Fruit fly (Drosophila melanogaster) whole organism, prepupa: Measurements from ENCODE around the gene CG43336.
A peak's percentile ranks its signal among the peaks of the same experiment; 100 is the strongest.

Source experiments
- CG10631 ChIP-seq: fragments of 200-800 bp; sonication (Bioruptor generic); optimal IDR thresholded peaks from 2 replicates; lab custom pipeline; 2016; ENCODE audit warnings: missing biosample characterization, missing genetic modification characterization
- CG10669 ChIP-seq: fragments of 200-800 bp; sonication (Bioruptor generic); optimal IDR thresholded peaks from 3 replicates; lab custom pipeline; 2018; ENCODE audit warnings: missing biosample characterization, mild to moderate bottlenecking, missing genetic modification characterization, moderate library complexity
- CG11294 ChIP-seq: fragments of 200-800 bp; sonication (Bioruptor generic); IDR thresholded peaks from 2 replicates; pipeline ENCODE4 v1.3.6; 2022; ENCODE audit warnings: missing biosample characterization, missing genetic modification characterization
- CG11762 ChIP-seq: fragments of 200-800 bp; sonication (Bioruptor generic); optimal IDR thresholded peaks from 3 replicates; lab custom pipeline; 2016; ENCODE audit warnings: missing biosample characterization, missing genetic modification characterization; ENCODE audit not compliant: insufficient read depth
- CG15336 ChIP-seq: fragments of 200-800 bp; sonication (Bioruptor generic); IDR thresholded peaks from 2 replicates; pipeline ENCODE4 v1.3.6; 2022; ENCODE audit warnings: missing biosample characterization, missing genetic modification characterization
- CG3032 ChIP-seq: fragments of 200-800 bp; optimal IDR thresholded peaks from 2 replicates; lab custom pipeline; 2019; ENCODE audit warnings: missing biosample characterization, mild to moderate bottlenecking, missing genetic modification characterization, moderate library complexity
- CG31627 ChIP-seq: fragments of 200-800 bp; sonication (Bioruptor generic); optimal IDR thresholded peaks from 3 replicates; lab custom pipeline; 2016; ENCODE audit warnings: missing biosample characterization, missing genetic modification characterization
- CG32006 ChIP-seq: fragments of 200-800 bp; sonication (Bioruptor generic); optimal IDR thresholded peaks from 3 replicates; lab custom pipeline; 2017; ENCODE audit warnings: missing biosample characterization, mild to moderate bottlenecking, missing genetic modification characterization
- CG34406 ChIP-seq: fragments of 200-800 bp; sonication (Bioruptor generic); optimal IDR thresholded peaks from 3 replicates; lab custom pipeline; 2016; ENCODE audit warnings: missing biosample characterization, missing genetic modification characterization
- CG3919 ChIP-seq: fragments of 200-800 bp; sonication (Bioruptor generic); optimal IDR thresholded peaks from 3 replicates; lab custom pipeline; 2016; ENCODE audit warnings: missing biosample characterization, missing genetic modification characterization
- CG4318 ChIP-seq: fragments of 200-800 bp; sonication (Bioruptor generic); optimal IDR thresholded peaks from 3 replicates; lab custom pipeline; 2017; ENCODE audit warnings: missing biosample characterization, mild to moderate bottlenecking, missing genetic modification characterization
- CG6163 ChIP-seq: fragments of 200-800 bp; sonication (Bioruptor generic); IDR thresholded peaks from 3 replicates; pipeline ENCODE4 v1.3.6; 2022; ENCODE audit warnings: missing biosample characterization, missing genetic modification characterization
- CG6792 ChIP-seq: fragments of 200-800 bp; sonication (Bioruptor generic); optimal IDR thresholded peaks from 3 replicates; lab custom pipeline; 2016; ENCODE audit warnings: missing biosample characterization, missing genetic modification characterization
- CG6808 ChIP-seq: fragments of 200-800 bp; sonication (Bioruptor generic); optimal IDR thresholded peaks from 3 replicates; lab custom pipeline; 2017; ENCODE audit warnings: missing biosample characterization, missing genetic modification characterization, mild to moderate bottlenecking, moderate library complexity, missing genetic modification reagents
- CG6854 ChIP-seq: fragments of 200-800 bp; sonication (Bioruptor generic); optimal IDR thresholded peaks from 2 replicates; lab custom pipeline; 2017; ENCODE audit warnings: missing biosample characterization, mild to moderate bottlenecking, missing genetic modification characterization
- CG7368 ChIP-seq: fragments of 200-800 bp; sonication (Bioruptor generic); optimal IDR thresholded peaks from 3 replicates; lab custom pipeline; 2016; ENCODE audit warnings: missing biosample characterization, missing genetic modification characterization
- CG8119 ChIP-seq: fragments of 200-800 bp; sonication (Bioruptor generic); IDR thresholded peaks from 3 replicates; pipeline ENCODE4 v1.3.6; 2022; ENCODE audit warnings: missing biosample characterization, missing genetic modification characterization
- CG8319 ChIP-seq: fragments of 200-800 bp; sonication (Bioruptor generic); optimal IDR thresholded peaks from 3 replicates; lab custom pipeline; 2016; ENCODE audit warnings: missing biosample characterization, missing genetic modification characterization
- CG8632 ChIP-seq: fragments of 200-800 bp; sonication (Bioruptor generic); optimal IDR thresholded peaks from 3 replicates; lab custom pipeline; 2016; ENCODE audit warnings: missing biosample characterization, missing genetic modification characterization
- Eip78C ChIP-seq: fragments of 200-800 bp; sonication (Bioruptor generic); peaks from one replicate; lab custom pipeline; 2016; ENCODE audit warnings: missing biosample characterization, missing genetic modification characterization
- Eip93F ChIP-seq: fragments of 200-800 bp; sonication (Bioruptor generic); optimal IDR thresholded peaks from 2 replicates; lab custom pipeline; 2016; ENCODE audit warnings: missing biosample characterization, mild to moderate bottlenecking, missing genetic modification characterization
- Ets96B ChIP-seq: fragments of 200-800 bp; optimal IDR thresholded peaks from 2 replicates; lab custom pipeline; 2019; ENCODE audit warnings: missing biosample characterization, mild to moderate bottlenecking, missing genetic modification characterization, moderate library complexity
- Hr38 ChIP-seq: sonication (Bioruptor generic); optimal IDR thresholded peaks from 2 replicates; lab custom pipeline; 2016; ENCODE audit warnings: missing biosample characterization, missing genetic modification characterization
- Hr39 ChIP-seq: fragments of 200-800 bp; sonication (Bioruptor generic); optimal IDR thresholded peaks from 2 replicates; lab custom pipeline; 2016; ENCODE audit warnings: missing biosample characterization, missing genetic modification characterization
- Hr4 ChIP-seq: fragments of 200-800 bp; sonication (Bioruptor generic); optimal IDR thresholded peaks from 3 replicates; lab custom pipeline; 2016; ENCODE audit warnings: missing biosample characterization, missing genetic modification characterization
- Met ChIP-seq: fragments of 200-800 bp; sonication (Bioruptor generic); optimal IDR thresholded peaks from 3 replicates; lab custom pipeline; 2016; ENCODE audit warnings: missing biosample characterization, missing genetic modification characterization
- OdsH ChIP-seq: fragments of 200-800 bp; sonication (Bioruptor generic); optimal IDR thresholded peaks from 3 replicates; lab custom pipeline; 2016; ENCODE audit warnings: missing biosample characterization, missing genetic modification characterization
- Smox ChIP-seq: fragments of 200-800 bp; sonication (Bioruptor generic); optimal IDR thresholded peaks from 3 replicates; lab custom pipeline; 2016; ENCODE audit warnings: missing biosample characterization, missing genetic modification characterization
- Sox102F ChIP-seq: fragments of 200-800 bp; sonication (Bioruptor generic); optimal IDR thresholded peaks from 2 replicates; lab custom pipeline; 2016; ENCODE audit warnings: missing biosample characterization, mild to moderate bottlenecking, missing genetic modification characterization
- Sox14 ChIP-seq: fragments of 200-800 bp; sonication (Bioruptor generic); optimal IDR thresholded peaks from 3 replicates; lab custom pipeline; 2016; ENCODE audit warnings: missing biosample characterization, missing genetic modification characterization
- achi ChIP-seq: fragments of 200-800 bp; sonication (Bioruptor generic); optimal IDR thresholded peaks from 3 replicates; lab custom pipeline; 2016; ENCODE audit warnings: missing biosample characterization, missing genetic modification characterization
- acj6 ChIP-seq: fragments of 200-800 bp; sonication (Bioruptor generic); optimal IDR thresholded peaks from 3 replicates; lab custom pipeline; 2016; ENCODE audit warnings: missing biosample characterization, missing genetic modification characterization
- cyc ChIP-seq: fragments of 200-800 bp; sonication (Bioruptor generic); optimal IDR thresholded peaks from 3 replicates; lab custom pipeline; 2016; ENCODE audit warnings: missing biosample characterization, missing genetic modification characterization
- dac ChIP-seq: fragments of 200-800 bp; sonication (Bioruptor generic); optimal IDR thresholded peaks from 2 replicates; lab custom pipeline; 2017; ENCODE audit warnings: missing biosample characterization, mild to moderate bottlenecking, missing genetic modification characterization
- dsx ChIP-seq: fragments of 200-800 bp; optimal IDR thresholded peaks from 3 replicates; lab custom pipeline; 2019; ENCODE audit warnings: missing biosample characterization, mild to moderate bottlenecking, missing genetic modification characterization, moderate library complexity; ENCODE audit not compliant: poor library complexity, severe bottlenecking
- eg ChIP-seq: fragments of 200-800 bp; sonication (Bioruptor generic); IDR thresholded peaks from 3 replicates; pipeline ENCODE4 v1.3.6; 2022; ENCODE audit warnings: missing biosample characterization, missing genetic modification characterization
- esn ChIP-seq: fragments of 200-800 bp; sonication (Bioruptor generic); optimal IDR thresholded peaks from 2 replicates; lab custom pipeline; 2016; ENCODE audit warnings: missing biosample characterization, mild to moderate bottlenecking, missing genetic modification characterization, moderate library complexity
- fd85E ChIP-seq: fragments of 200-800 bp; sonication (Bioruptor generic); optimal IDR thresholded peaks from 3 replicates; lab custom pipeline; 2016; ENCODE audit warnings: missing biosample characterization, missing genetic modification characterization
- fkh ChIP-seq: fragments of 200-800 bp; sonication (Bioruptor generic); optimal IDR thresholded peaks from 3 replicates; lab custom pipeline; 2017; ENCODE audit warnings: missing biosample characterization, mild to moderate bottlenecking, missing genetic modification characterization, moderate library complexity
- lz ChIP-seq: fragments of 200-800 bp; sonication (Bioruptor generic); optimal IDR thresholded peaks from 3 replicates; lab custom pipeline; 2016; ENCODE audit warnings: missing biosample characterization, missing genetic modification characterization
- net ChIP-seq: fragments of 200-800 bp; sonication (Bioruptor generic); optimal IDR thresholded peaks from 3 replicates; lab custom pipeline; 2016; ENCODE audit warnings: missing biosample characterization, missing genetic modification characterization
- pdm3 ChIP-seq: fragments of 200-800 bp; sonication (Bioruptor generic); optimal IDR thresholded peaks from 3 replicates; lab custom pipeline; 2016; ENCODE audit warnings: missing biosample characterization, missing genetic modification characterization
- spab ChIP-seq: fragments of 200-800 bp; sonication (Bioruptor generic); optimal IDR thresholded peaks from 2 replicates; lab custom pipeline; 2017; ENCODE audit warnings: missing biosample characterization, mild to moderate bottlenecking, missing genetic modification characterization, missing genetic modification reagents
- ss ChIP-seq, 2 experiments: fragments of 200-800 bp; sonication (Bioruptor generic); optimal IDR thresholded peaks; 2 replicates in 1 of 2; 3 replicates in 1 of 2; lab custom pipeline; 2017 to 2018; ENCODE audit warnings: mild to moderate bottlenecking in 2 of 2, missing biosample characterization in 2 of 2, missing genetic modification characterization in 2 of 2, moderate library complexity in 1 of 2
- svp ChIP-seq: fragments of 200-800 bp; sonication (Bioruptor generic); peaks from one replicate; lab custom pipeline; 2016; ENCODE audit warnings: missing biosample characterization, missing genetic modification characterization
- topi ChIP-seq: fragments of 200-800 bp; sonication (Bioruptor generic); optimal IDR thresholded peaks from 3 replicates; lab custom pipeline; 2016; ENCODE audit warnings: missing biosample characterization, missing genetic modification characterization
- vri ChIP-seq: fragments of 200-800 bp; sonication (Bioruptor generic); optimal IDR thresholded peaks from 3 replicates; lab custom pipeline; 2016; ENCODE audit warnings: missing biosample characterization, mild to moderate bottlenecking, missing genetic modification characterization

The CG43336 gene

DNA sequence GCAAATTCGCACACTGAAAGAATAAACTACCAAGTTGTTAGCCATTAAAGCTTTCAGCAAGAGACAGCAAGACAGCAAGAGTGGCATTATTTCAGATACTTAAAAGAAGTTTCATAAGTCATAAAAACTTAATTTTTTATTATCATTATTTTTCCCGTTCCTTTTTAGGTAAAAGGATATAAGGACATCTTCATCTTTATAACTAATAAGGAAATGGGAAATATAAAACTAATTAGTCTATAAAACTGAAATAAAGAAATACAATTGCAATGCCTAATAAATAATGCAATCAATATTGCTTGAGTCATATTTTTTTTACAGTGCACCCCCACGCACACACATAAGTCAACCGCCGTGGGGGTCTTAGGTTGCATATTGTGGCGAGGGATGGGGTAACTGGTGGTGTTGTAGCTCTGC, 40.9 kb upstream of the CG43336 start (continued):
- peak; percentile 65 for TF ChIP-seq CG3032 (tag; lab: Kevin White, UChicago)
- TF ChIP-seq Ets96B = peak; percentile 65
- TF ChIP-seq Hr39 = peak; percentile 41
- TF ChIP-seq Hr38 = no peak
- no peak for TF ChIP-seq CG11294 (GFP tag; lab: Robert Waterston, UW)
- peak; percentile 74 for TF ChIP-seq CG6808 (GFP tag; lab: Kevin White, UChicago)
- TF ChIP-seq CG3919 (GFP tag; lab: Kevin White, UChicago) = peak; percentile 56
- TF ChIP-seq Eip93F = no peak
- no peak for TF ChIP-seq vri (GFP tag; lab: Kevin White, UChicago)
- TF ChIP-seq CG7368 (GFP tag; lab: Kevin White, UChicago) = peak; percentile 17
- peak; percentile 48 for TF ChIP-seq CG8632 (GFP tag; lab: Kevin White, UChicago)
- peak; percentile 40 for TF ChIP-seq Sox14 (GFP tag; lab: Kevin White, UChicago)
- TF ChIP-seq CG4318 (GFP tag; lab: Kevin White, UChicago) = peak; percentile 25
- peak; percentile 69 for TF ChIP-seq spab (GFP tag; lab: Kevin White, UChicago)
- TF ChIP-seq lz = peak; percentile 64
- no peak for TF ChIP-seq CG11762 (GFP tag; lab: Kevin White, UChicago)
- no peak for TF ChIP-seq dac (GFP tag; lab: Kevin White, UChicago)
- TF ChIP-seq, all 60 proteins: peak for 43

DNA sequence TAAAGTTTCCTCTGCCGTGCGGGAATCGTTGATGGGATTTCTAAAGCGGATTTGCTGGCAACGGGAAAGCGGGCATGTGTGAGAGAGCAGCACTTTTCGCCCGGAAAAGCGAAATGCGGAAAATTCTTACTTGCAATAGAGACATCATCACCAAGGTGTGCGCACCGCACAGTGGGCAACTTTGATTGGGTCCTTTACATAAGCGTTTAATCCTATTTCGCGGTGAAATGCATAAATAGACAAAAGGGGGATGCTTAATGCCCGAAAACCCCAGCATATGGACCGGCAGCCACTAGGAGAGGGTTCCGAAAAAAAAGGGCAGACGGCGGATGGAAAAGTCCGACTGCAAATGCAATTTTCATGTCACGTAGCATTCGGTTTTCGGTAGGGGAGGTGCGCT, 36.8 kb upstream of the CG43336 start:
- TF ChIP-seq CG8119 = no peak
- no peak for TF ChIP-seq pdm3 (GFP tag; lab: Kevin White, UChicago)
- no peak for TF ChIP-seq CG6163
- no peak for TF ChIP-seq Smox (GFP tag; lab: Kevin White, UChicago)
- no peak for TF ChIP-seq CG31627
- no peak for TF ChIP-seq Hr39
- no peak for TF ChIP-seq CG15336 (GFP tag; lab: Robert Waterston, UW)
- no peak for TF ChIP-seq fkh
- no peak for TF ChIP-seq CG32006 (GFP tag; lab: Kevin White, UChicago)
- TF ChIP-seq dsx = no peak
- TF ChIP-seq, all 60 proteins: peak for 0

DNA sequence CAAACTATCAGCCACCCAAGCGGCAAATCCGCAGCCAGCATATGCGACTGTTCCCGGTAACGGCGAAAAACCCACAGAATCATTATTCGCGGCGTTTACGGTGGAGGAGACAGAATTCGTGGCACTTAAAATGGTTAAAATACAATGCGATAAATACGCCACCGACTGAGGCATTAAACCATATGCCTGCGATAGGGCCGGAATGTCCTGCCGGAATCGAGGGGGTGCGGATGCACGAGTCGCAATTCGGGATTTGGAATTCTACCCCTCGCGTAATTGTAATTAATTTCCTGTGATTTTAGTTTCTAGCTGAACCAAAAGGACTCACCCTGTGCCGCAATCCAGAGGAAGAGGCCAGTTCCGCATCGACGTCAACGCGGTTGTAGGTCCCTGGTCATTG, 27.7 kb upstream of the CG43336 start:
- no peak for TF ChIP-seq topi (GFP tag; lab: Kevin White, UChicago)
- no peak for TF ChIP-seq esn (GFP tag; lab: Kevin White, UChicago)
- TF ChIP-seq CG15336 (GFP tag; lab: Robert Waterston, UW) = no peak
- no peak for TF ChIP-seq CG8319 (GFP tag; lab: Kevin White, UChicago)
- no peak for TF ChIP-seq Met
- no peak for TF ChIP-seq dsx
- no peak for TF ChIP-seq CG6854 (GFP tag; lab: Kevin White, UChicago)
- TF ChIP-seq eg (GFP tag; lab: Robert Waterston, UW) = no peak
- TF ChIP-seq dac (GFP tag; lab: Kevin White, UChicago) = no peak
- no peak for TF ChIP-seq net (GFP tag; lab: Kevin White, UChicago)
- no peak for TF ChIP-seq ss (GFP tag; optimal IDR thresholded peaks at IDR 0.05; lab: Kevin White, UChicago)
- TF ChIP-seq fd85E = no peak

DNA sequence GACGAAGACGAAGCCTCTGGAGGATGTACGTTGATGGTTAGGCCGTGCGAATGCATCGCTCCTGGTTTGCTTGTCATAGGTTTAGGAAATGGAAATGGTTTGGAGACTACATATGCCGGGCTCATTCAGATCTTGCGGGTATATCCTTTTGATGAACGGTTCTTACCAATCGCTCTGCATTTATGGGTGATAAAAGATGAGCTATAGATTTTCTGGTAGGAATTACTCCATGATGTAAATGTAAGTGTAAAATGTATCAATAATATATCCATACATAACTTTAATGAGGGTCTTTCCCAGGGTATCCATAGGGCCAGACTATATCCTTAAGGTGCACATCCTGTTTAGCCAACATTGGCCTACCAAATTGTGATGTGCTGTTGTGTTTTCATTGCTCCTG, 25.3 kb upstream of the CG43336 start:
- TF ChIP-seq Hr39 (peak; percentile 36), CG6792 (GFP tag; lab: Kevin White, UChicago) (peak; percentile 3), topi (GFP tag; lab: Kevin White, UChicago) (peak; percentile 9), fkh (no peak), lz (peak; percentile 5), achi (GFP tag; lab: Kevin White, UChicago) (peak; percentile 10), Hr38 (no peak), CG8632 (GFP tag; lab: Kevin White, UChicago) (no peak), Smox (GFP tag; lab: Kevin White, UChicago) (peak; percentile 42), Hr4 (GFP tag; lab: Kevin White, UChicago) (no peak), Met (peak; percentile 37), Sox102F (GFP tag; lab: Kevin White, UChicago) (peak; percentile 30), OdsH (GFP tag; lab: Kevin White, UChicago) (peak; percentile 17), esn (GFP tag; lab: Kevin White, UChicago) (peak; percentile 38), svp (GFP tag; lab: Kevin White, UChicago) (peak; percentile 75), CG10669 (GFP tag; lab: Kevin White, UChicago) (peak; percentile 17), CG4318 (GFP tag; lab: Kevin White, UChicago) (no peak), CG31627 (peak; percentile 22), CG34406 (GFP tag; lab: Kevin White, UChicago) (no peak), Eip78C (GFP tag; lab: Kevin White, UChicago) (peak; percentile 55), acj6 (GFP tag; lab: Kevin White, UChicago) (no peak), pdm3 (GFP tag; lab: Kevin White, UChicago) (peak; percentile 31), cyc (GFP tag; lab: Kevin White, UChicago) (peak; percentile 35), CG10631 (GFP tag; lab: Kevin White, UChicago) (no peak)
